Fruit fly (Drosophila melanogaster): Measurements from ENCODE around the gene Hrs.

- TF ChIP-seq psq (optimal IDR thresholded peaks at IDR 0.05) = no peak
- TF ChIP-seq CG8478 (optimal IDR thresholded peaks at IDR 0.05) = no peak
- no peak for TF ChIP-seq pan (optimal IDR thresholded peaks at IDR 0.05)
- no peak for TF ChIP-seq EcR (GFP tag; optimal IDR thresholded peaks at IDR 0.05)
- TF ChIP-seq usp (GFP tag; optimal IDR thresholded peaks at IDR 0.05) = no peak
- no peak for TF ChIP-seq Dll (optimal IDR thresholded peaks at IDR 0.05)
Observed at dm6 chr2L:2757930-2758556, 18.3 kb downstream of the Hrs start.

All from whole organism.